Fruit fly (Drosophila melanogaster): ENCODE results near the gene Hsc70-3.

The Hsc70-3 gene

DNA sequence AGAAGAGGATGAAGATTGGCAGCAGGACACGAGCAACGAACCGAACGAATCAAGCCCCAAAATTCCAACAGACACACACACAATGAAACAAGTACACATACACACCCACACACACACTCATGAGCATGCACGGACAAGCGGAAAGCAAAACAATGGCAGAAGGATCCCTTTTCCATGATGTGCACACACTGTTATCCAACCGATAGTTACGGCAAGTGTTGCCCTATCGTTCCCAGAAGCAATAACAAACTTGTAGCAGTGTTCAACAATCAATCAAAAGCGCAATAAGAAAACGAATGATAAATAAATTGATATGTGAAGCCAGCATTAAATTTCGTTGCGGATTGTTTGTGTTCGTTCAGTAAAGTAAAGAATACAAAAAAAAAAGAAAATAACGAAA is 10.0 kb downstream of the Hsc70-3 start (continued):
- no peak for TF ChIP-seq fd64A (GFP tag; optimal IDR thresholded peaks at IDR 0.05)
- peak; percentile 43 for TF ChIP-seq Med (GFP tag)
- no peak for TF ChIP-seq CG4820 (GFP tag; optimal IDR thresholded peaks at IDR 0.05)
- no peak for TF ChIP-seq prd (optimal IDR thresholded peaks at IDR 0.05)
- 0 out of 3 replicates have a peak, but pooled peaks have one; percentile 10 for TF ChIP-seq prd (GFP tag; IDR thresholded peaks at IDR 0.05)
- no peak for TF ChIP-seq CG17359 (tag; optimal IDR thresholded peaks at IDR 0.05)
- no peak for TF ChIP-seq CG3995 (GFP tag; optimal IDR thresholded peaks at IDR 0.05)
- TF ChIP-seq Spps (tag; optimal IDR thresholded peaks at IDR 0.05): no peak
- no peak for TF ChIP-seq wor (GFP tag; IDR thresholded peaks at IDR 0.05)
- TF ChIP-seq gsb-n (tag; optimal IDR thresholded peaks at IDR 0.05): no peak
- no peak for TF ChIP-seq tgo (GFP tag; IDR thresholded peaks at IDR 0.05)

dm6 chrX:11793434-11793833 is 13.5 kb downstream of the Hsc70-3 start:
- no peak for TF ChIP-seq CG4820 (GFP tag; optimal IDR thresholded peaks at IDR 0.05)
- TF ChIP-seq bab2 (GFP tag; optimal IDR thresholded peaks at IDR 0.05): no peak
- TF ChIP-seq Med (GFP tag): peak; percentile 25
- no peak for TF ChIP-seq CG3065 (GFP tag; optimal IDR thresholded peaks at IDR 0.05)
- TF ChIP-seq lmd (GFP tag; IDR thresholded peaks at IDR 0.05): no peak
- no peak for TF ChIP-seq PHDP (tag; optimal IDR thresholded peaks at IDR 0.05)
- peak; percentile 62 for TF ChIP-seq CG15479 (GFP tag; optimal IDR thresholded peaks at IDR 0.05)
- TF ChIP-seq Hr39 (optimal IDR thresholded peaks at IDR 0.05): peak; percentile 96

DNA sequence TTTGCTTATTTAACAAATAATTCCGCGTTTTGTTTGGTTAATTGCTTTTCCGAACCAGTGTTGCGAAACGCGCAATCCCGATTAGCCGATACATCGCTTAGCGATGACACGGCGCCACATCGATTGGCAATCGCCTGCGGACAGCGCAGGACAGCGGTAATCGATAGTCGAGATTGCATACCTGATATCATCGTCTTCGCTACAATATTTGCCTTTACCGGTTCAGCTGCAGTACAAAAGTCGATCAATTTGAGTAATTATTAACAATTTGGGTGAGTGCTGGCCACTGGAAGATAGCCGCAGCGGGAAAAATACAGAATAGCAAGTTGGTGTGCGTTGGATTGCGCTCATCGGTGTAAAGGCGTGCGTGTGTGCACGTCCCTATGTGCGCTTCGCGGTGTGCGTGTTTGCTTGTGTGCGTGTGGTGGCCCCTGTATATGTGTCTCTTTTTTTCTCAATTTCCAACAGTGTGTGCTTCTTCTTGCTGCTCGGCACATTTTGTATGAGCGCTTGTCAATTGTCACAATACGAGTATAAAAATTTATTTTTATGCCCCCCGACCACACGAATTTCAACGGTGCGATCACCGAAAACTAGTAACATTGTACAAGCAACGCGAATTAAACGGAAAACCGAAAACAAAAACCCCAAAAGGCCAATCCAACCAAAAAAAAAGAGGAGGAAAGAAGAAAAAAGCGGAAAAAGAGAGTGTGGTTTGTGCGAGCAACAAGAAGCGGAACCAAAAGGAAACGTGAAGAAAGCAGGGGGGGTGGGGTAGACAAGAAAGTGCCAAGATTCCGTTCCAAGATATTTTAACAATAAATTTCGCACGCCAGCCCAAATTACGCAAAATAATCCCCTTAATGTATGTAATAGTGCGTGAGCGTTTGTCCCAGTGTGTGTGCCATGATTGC is 14.2 kb downstream of the Hsc70-3 start, which contains the start of gene CkIIbeta:
CkIIbeta (plus strand) TSS at position 119 of the 914 bp plus-strand sequence.
- TF ChIP-seq CG1602 (GFP tag; optimal IDR thresholded peaks at IDR 0.05): peak; percentile 5
- TF ChIP-seq repo (GFP tag; optimal IDR thresholded peaks at IDR 0.05): peak; percentile 38
- peak; percentile 31 for TF ChIP-seq tx (GFP tag; optimal IDR thresholded peaks at IDR 0.05)
- peak in 1 of 2 experiments; percentile 1 for TF ChIP-seq bsh (GFP tag; optimal IDR thresholded peaks at IDR 0.05)
- TF ChIP-seq Chrac-16 (GFP tag; optimal IDR thresholded peaks at IDR 0.05): peak; percentile 34
- TF ChIP-seq ac (GFP tag; optimal IDR thresholded peaks at IDR 0.05): no peak
- TF ChIP-seq CG11560 (tag; IDR thresholded peaks at IDR 0.05): peak; percentile 52; the same call in 2 of the 3 replicates
- no peak for TF ChIP-seq Max (GFP tag; optimal IDR thresholded peaks at IDR 0.05)
- peak; percentile 64 for TF ChIP-seq NC2β (GFP tag; optimal IDR thresholded peaks at IDR 0.05)
- TF ChIP-seq CG11696 (GFP tag; IDR thresholded peaks at IDR 0.05): no peak
- TF ChIP-seq exex (tag; optimal IDR thresholded peaks at IDR 0.05): peak; percentile 61
- TF ChIP-seq CG14667 (GFP tag; IDR thresholded peaks at IDR 0.05): no peak
- TF ChIP-seq CG1792 (GFP tag; optimal IDR thresholded peaks at IDR 0.05): peak; percentile 23
- peak; percentile 96 for TF ChIP-seq CG10267 (tag; optimal IDR thresholded peaks at IDR 0.05)
- TF ChIP-seq CG33557 (GFP tag; optimal IDR thresholded peaks at IDR 0.05): no peak
- TF ChIP-seq HLH54F (GFP tag; optimal IDR thresholded peaks at IDR 0.05): peak; percentile 59
- no peak for TF ChIP-seq Hr39 (optimal IDR thresholded peaks at IDR 0.05)
- peak; percentile 39 for TF ChIP-seq CG17829 (tag; optimal IDR thresholded peaks at IDR 0.05)
- TF ChIP-seq CG8478 (optimal IDR thresholded peaks at IDR 0.05): peak; percentile 92
- no peak for TF ChIP-seq sc (optimal IDR thresholded peaks at IDR 0.05)
- no peak for TF ChIP-seq sc (GFP tag; optimal IDR thresholded peaks at IDR 0.05)
- peak; percentile 61; the same call in 2 of the 3 replicates for TF ChIP-seq ci (GFP tag; IDR thresholded peaks at IDR 0.05)
- peak; percentile 57 for TF ChIP-seq Dip3 (GFP tag; optimal IDR thresholded peaks at IDR 0.05)
- TF ChIP-seq Camta (GFP tag; optimal IDR thresholded peaks at IDR 0.05): peak; percentile 52
- TF ChIP-seq CG12391 (tag; optimal IDR thresholded peaks at IDR 0.05): peak; percentile 31
- peak; percentile 21 for TF ChIP-seq Bdp1 (GFP tag; optimal IDR thresholded peaks at IDR 0.05)
- TF ChIP-seq Rx (GFP tag; IDR thresholded peaks at IDR 0.05): 0 out of 2 replicates have a peak, but pooled peaks have one; percentile 18
- peak; percentile 92 for TF ChIP-seq CG14860 (GFP tag; IDR thresholded peaks at IDR 0.05; ENCODE audit: partially characterized antibody)
- TF ChIP-seq pb (GFP tag; optimal IDR thresholded peaks at IDR 0.05): peak; percentile 63
- peak; percentile 69 for TF ChIP-seq Rfx (GFP tag; IDR thresholded peaks at IDR 0.05)
- peak; percentile 0 for TF ChIP-seq CG9437 (GFP tag; optimal IDR thresholded peaks at IDR 0.05)
- peak; percentile 88 for TF ChIP-seq nerfin-2 (GFP tag; IDR thresholded peaks at IDR 0.05; ENCODE audit: partially characterized antibody)
